Worm (Caenorhabditis elegans): Measurements from ENCODE around the gene mvk-1.

- TF ChIP-seq nhr-90 (tag; optimal IDR thresholded peaks at IDR 0.05) (no peak), ets-4 (GFP tag; optimal IDR thresholded peaks at IDR 0.05) (no peak)
Observed at ce11 chrIII:6120990-6121389, 15.1 kb downstream of the mvk-1 start.
